Worm (Caenorhabditis elegans) whole organism, L4/young adult: ENCODE data around the gene dgn-2.

ENCODE experiments used
- W03F9.2 ChIP-seq: fragments of 150-350 bp; optimal IDR thresholded peaks from 2 replicates; lab custom pipeline; 2014; ENCODE audit warnings: missing biosample characterization, missing genetic modification characterization
- dao-5 ChIP-seq: sonication (generic microtip); optimal IDR thresholded peaks from 2 replicates; lab custom pipeline; 2016; ENCODE audit warnings: missing genotype, missing genetic modification characterization, moderate library complexity, missing compliant biosample characterization
- him-1 ChIP-seq: sonication (generic microtip); optimal IDR thresholded peaks from 2 replicates; lab custom pipeline; 2016; ENCODE audit warnings: missing genotype, missing genetic modification reagents, missing genetic modification characterization, missing compliant biosample characterization

dgn-2 gene

ce11 chrX:1384538-1384937 lies 17.2 kb upstream of the dgn-2 start, which contains the start of gene F56C3.8:
F56C3.8 (minus strand) TSS chrX:1384638.
- TF ChIP-seq dao-5 (no peak), W03F9.2 (tag; lab: Kevin White, UChicago) (no peak), him-1 (tag; lab: Kevin White, UChicago) (no peak)

ce11 chrX:1383546-1383945 lies 16.2 kb upstream of the dgn-2 start:
- no peak for TF ChIP-seq him-1 (tag; lab: Kevin White, UChicago)
- no peak for TF ChIP-seq W03F9.2 (tag; lab: Kevin White, UChicago)

ce11 chrX:1381565-1381964 lies 14.2 kb upstream of the dgn-2 start, which contains the start of gene F56C3.10:
F56C3.10 (minus strand) TSS chrX:1381665.
- TF ChIP-seq W03F9.2 (tag; lab: Kevin White, UChicago) (no peak), dao-5 (no peak), him-1 (tag; lab: Kevin White, UChicago) (no peak)

- TF ChIP-seq W03F9.2 (tag; lab: Kevin White, UChicago), result peak; percentile 21
- no peak for TF ChIP-seq him-1 (tag; lab: Kevin White, UChicago)
- peak; percentile 81 for TF ChIP-seq dao-5
These were observed 12.1 kb upstream of the dgn-2 start for ce11 chrX:1379391-1379790.

- no peak for TF ChIP-seq him-1 (tag; lab: Kevin White, UChicago)
- TF ChIP-seq dao-5, result no peak
- no peak for TF ChIP-seq W03F9.2 (tag; lab: Kevin White, UChicago)
These were observed 5.1 kb upstream of the dgn-2 start for ce11 chrX:1372464-1372863.

- TF ChIP-seq dao-5 (no peak), W03F9.2 (tag; lab: Kevin White, UChicago) (no peak), him-1 (tag; lab: Kevin White, UChicago) (no peak)
These were observed 4.4 kb upstream of the dgn-2 start, which contains the start of gene fbxa-190 for ce11 chrX:1371688-1372087. fbxa-190 (plus strand) TSS chrX:1372012.

- TF ChIP-seq him-1 (tag; lab: Kevin White, UChicago) (no peak), W03F9.2 (tag; lab: Kevin White, UChicago) (no peak), dao-5 (no peak)
These were observed 3.5 kb upstream of the dgn-2 start, which contains the start of gene F56C3.7 for ce11 chrX:1370736-1371281. F56C3.7 (minus strand) TSS chrX:1370786.

ce11 chrX:1360631-1361030 lies 6.7 kb downstream of the dgn-2 start, which contains the start of gene F56C3.4:
F56C3.4 (minus strand) TSS chrX:1360731.
- no peak for TF ChIP-seq him-1 (tag; lab: Kevin White, UChicago)
- no peak for TF ChIP-seq dao-5
- TF ChIP-seq W03F9.2 (tag; lab: Kevin White, UChicago), result no peak

- TF ChIP-seq him-1 (tag; lab: Kevin White, UChicago) (no peak), dao-5 (no peak), W03F9.2 (tag; lab: Kevin White, UChicago) (no peak)
These were observed 9.0 kb downstream of the dgn-2 start, which contains the start of gene F56C3.3 for ce11 chrX:1358295-1358694. F56C3.3 (minus strand) TSS chrX:1358395.

ce11 chrX:1344818-1345217 lies 22.5 kb downstream of the dgn-2 start:
- peak; percentile 86 for TF ChIP-seq dao-5
- TF ChIP-seq W03F9.2 (tag; lab: Kevin White, UChicago), result peak; percentile 96
- TF ChIP-seq him-1 (tag; lab: Kevin White, UChicago), result peak; percentile 98

- TF ChIP-seq W03F9.2 (tag; lab: Kevin White, UChicago), result no peak
- TF ChIP-seq dao-5, result no peak
- TF ChIP-seq him-1 (tag; lab: Kevin White, UChicago), result no peak
These were observed 23.0 kb downstream of the dgn-2 start, which contains the start of gene ins-39 for ce11 chrX:1344321-1344720. ins-39 (minus strand) TSS chrX:1344421.

ce11 chrX:1338906-1339673 lies 28.2 kb downstream of the dgn-2 start:
- TF ChIP-seq W03F9.2 (tag; lab: Kevin White, UChicago), result no peak

ce11 chrX:1337834-1338233 lies 29.5 kb downstream of the dgn-2 start:
- no peak for TF ChIP-seq him-1 (tag; lab: Kevin White, UChicago)
- no peak for TF ChIP-seq dao-5
- TF ChIP-seq W03F9.2 (tag; lab: Kevin White, UChicago), result no peak

- TF ChIP-seq dao-5 (no peak), him-1 (tag; lab: Kevin White, UChicago) (no peak), W03F9.2 (tag; lab: Kevin White, UChicago) (no peak)
These were observed 30.3 kb downstream of the dgn-2 start, which contains the start of gene ttr-37 for ce11 chrX:1337009-1337408. ttr-37 (minus strand) TSS chrX:1337175.
